Worm (Caenorhabditis elegans): ENCODE data around the gene C09H10.5.
A peak's percentile ranks its signal among the peaks of the same experiment; 100 is the strongest.

C09H10.5 gene

ce11 chrII:11127364-11127763 is 23.8 kb upstream of the C09H10.5 start, which contains the start of gene F40F8.1:
TSS of gene F40F8.1 (plus strand) at chrII:11127664.
- TF ChIP-seq hsf-1 (GFP tag; IDR thresholded peaks at IDR 0.05) (no peak), madf-6 (GFP tag; IDR thresholded peaks at IDR 0.05) (no peak), ceh-79 (tag; optimal IDR thresholded peaks at IDR 0.05) (no peak), repo-1 (tag; optimal IDR thresholded peaks at IDR 0.05) (no peak), rpc-1 (optimal IDR thresholded peaks at IDR 0.05) (no peak), rpc-1 (tag; optimal IDR thresholded peaks at IDR 0.05) (no peak), madf-10 (tag; optimal IDR thresholded peaks at IDR 0.05) (no peak), let-607 (tag; optimal IDR thresholded peaks at IDR 0.05) (no peak), bed-1 (GFP tag; IDR thresholded peaks at IDR 0.05) (no peak)

- no peak for TF ChIP-seq egrh-3 (GFP tag; IDR thresholded peaks at IDR 0.05)
- peak; percentile 85 for TF ChIP-seq lsl-1 (GFP tag; optimal IDR thresholded peaks at IDR 0.05)
- TF ChIP-seq ceh-91 (GFP tag; IDR thresholded peaks at IDR 0.05), result peak; percentile 70
- peak; percentile 41 for TF ChIP-seq ZK185.1 (tag; optimal IDR thresholded peaks at IDR 0.05; ENCODE audit: poor library complexity, severe bottlenecking)
- no peak for TF ChIP-seq ccch-3 (GFP tag; optimal IDR thresholded peaks at IDR 0.05)
- TF ChIP-seq hmg-1.2 (GFP tag; IDR thresholded peaks at IDR 0.05), result peak; percentile 97
- TF ChIP-seq mxl-1 (tag; optimal IDR thresholded peaks at IDR 0.05), result no peak
- peak in 1 of 3 experiments; percentile 31 for TF ChIP-seq lin-35 (GFP tag; optimal IDR thresholded peaks at IDR 0.05)
- peak; percentile 69 for TF ChIP-seq mcd-1 (GFP tag; IDR thresholded peaks at IDR 0.05)
- TF ChIP-seq xnd-1 (tag; optimal IDR thresholded peaks at IDR 0.05), result no peak
- TF ChIP-seq madf-3 (GFP tag; IDR thresholded peaks at IDR 0.05), result 0 out of 2 replicates have a peak, but pooled peaks have one; percentile 28
- TF ChIP-seq rcor-1 (GFP tag; IDR thresholded peaks at IDR 0.05), result 0 out of 2 replicates have a peak, but pooled peaks have one; percentile 16
- peak; percentile 83 for TF ChIP-seq F23B12.7 (tag; optimal IDR thresholded peaks at IDR 0.05; ENCODE audit: insufficient read depth)
- peak; percentile 6; the same call in 1 of the 2 replicates for TF ChIP-seq pbrm-1 (GFP tag; IDR thresholded peaks at IDR 0.05)
- TF ChIP-seq attf-5 (GFP tag; optimal IDR thresholded peaks at IDR 0.05), result peak; percentile 42
- TF ChIP-seq F49E8.2 (tag; optimal IDR thresholded peaks at IDR 0.05; ENCODE audit: insufficient read depth), result peak; percentile 33
- TF ChIP-seq dox-1 (GFP tag; IDR thresholded peaks at IDR 0.05), result peak; percentile 57; the same call in 1 of the 2 replicates
- no peak for TF ChIP-seq snpc-4 (GFP tag; optimal IDR thresholded peaks at IDR 0.05)
- TF ChIP-seq snpc-4 (tag; optimal IDR thresholded peaks at IDR 0.05), result peak in 2 of 4 experiments; percentile 39 to 46
- no peak for TF ChIP-seq ztf-28 (GFP tag; IDR thresholded peaks at IDR 0.05)
- TF ChIP-seq snpc-1.3 (tag; optimal IDR thresholded peaks at IDR 0.05; ENCODE audit: insufficient read depth), result peak; percentile 10
- no peak for TF ChIP-seq cebp-1 (GFP tag; IDR thresholded peaks at IDR 0.05)
- peak; percentile 11 for TF ChIP-seq cebp-1 (tag; optimal IDR thresholded peaks at IDR 0.05)
- TF ChIP-seq nhr-179 (tag; optimal IDR thresholded peaks at IDR 0.05), result no peak
- peak; percentile 65 for TF ChIP-seq madf-6 (GFP tag; IDR thresholded peaks at IDR 0.05)
- peak; percentile 94 for TF ChIP-seq F33H1.4 (GFP tag; IDR thresholded peaks at IDR 0.05)
- TF ChIP-seq snpc-1.1 (tag; optimal IDR thresholded peaks at IDR 0.05; ENCODE audit: insufficient read depth), result peak; percentile 8
- no peak for TF ChIP-seq rec-8 (tag; optimal IDR thresholded peaks at IDR 0.05)
- peak; percentile 46 for TF ChIP-seq efl-1 (GFP tag; optimal IDR thresholded peaks at IDR 0.05)
- TF ChIP-seq lin-54 (GFP tag; optimal IDR thresholded peaks at IDR 0.05), result peak; percentile 40
- no peak for TF ChIP-seq F57C9.4 (tag; optimal IDR thresholded peaks at IDR 0.05)
- peak; percentile 63 for TF ChIP-seq D2030.7 (GFP tag; IDR thresholded peaks at IDR 0.05)
- TF ChIP-seq madf-8 (GFP tag; conservative IDR thresholded peaks at IDR 0.05), result 0 out of 2 replicates have a peak, but pooled peaks have one; percentile 19
- peak; percentile 36 for TF ChIP-seq tbp1 (GFP tag; optimal IDR thresholded peaks at IDR 0.05)
Measured at ce11 chrII:11126312-11127000, 22.9 kb upstream of the C09H10.5 start, which contains the start of the genes rps-9 and lsm-1. TSS of gene rps-9 (minus strand) at chrII:11126362. TSS of gene lsm-1 (plus strand) at chrII:11126950.
